Worm (Caenorhabditis elegans): ENCODE results near the gene sams-4.

DNA sequence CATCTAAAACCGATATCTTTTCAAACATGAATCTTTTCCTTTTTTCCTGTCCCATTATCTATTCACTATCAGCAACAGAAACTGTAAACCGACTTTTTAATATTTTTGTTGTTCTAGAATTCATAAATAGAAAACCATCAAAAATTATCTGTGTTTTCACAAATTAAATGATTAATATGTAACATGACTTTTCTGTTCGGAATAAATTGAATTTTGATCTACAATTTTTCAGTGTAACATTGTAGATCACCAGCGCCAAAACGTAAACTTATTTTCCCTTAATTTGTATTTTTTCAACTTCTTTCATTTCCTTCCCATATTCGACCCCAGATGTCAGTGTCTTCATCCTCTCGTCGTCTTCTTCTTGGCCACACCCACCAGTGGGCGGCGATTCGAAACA is 45.1 kb upstream of the sams-4 start, which contains the start of gene H04M03.3:
- TF ChIP-seq ztf-26 (tag; optimal IDR thresholded peaks at IDR 0.05), result no peak
- no peak for TF ChIP-seq nfya-2 (GFP tag; IDR thresholded peaks at IDR 0.05)
- no peak for TF ChIP-seq attf-3 (GFP tag; conservative IDR thresholded peaks at IDR 0.05)
- TF ChIP-seq efl-1 (GFP tag; optimal IDR thresholded peaks at IDR 0.05), result peak; percentile 8
- no peak for TF ChIP-seq cebp-1 (GFP tag; IDR thresholded peaks at IDR 0.05)
- no peak for TF ChIP-seq cebp-1 (tag; optimal IDR thresholded peaks at IDR 0.05)
- TF ChIP-seq lin-26 (GFP tag; IDR thresholded peaks at IDR 0.05), result no peak
- TF ChIP-seq snpc-4 (GFP tag; optimal IDR thresholded peaks at IDR 0.05), result no peak
- no peak for TF ChIP-seq snpc-4 (tag; optimal IDR thresholded peaks at IDR 0.05)
- no peak for TF ChIP-seq repo-1 (tag; optimal IDR thresholded peaks at IDR 0.05)
- no peak for TF ChIP-seq die-1 (tag; optimal IDR thresholded peaks at IDR 0.05)
- TF ChIP-seq rcor-1 (GFP tag; IDR thresholded peaks at IDR 0.05), result no peak
